Fruit fly (Drosophila melanogaster) whole organism, embryonic: ENCODE data around the gene CG8861.

Experiments used
- Abd-B ChIP-seq: fragments of 200-800 bp; sonication (Bioruptor generic); optimal IDR thresholded peaks from 2 replicates; lab custom pipeline; 2018; ENCODE audit warnings: missing biosample characterization, mild to moderate bottlenecking, missing genetic modification characterization, moderate library complexity
- Asciz ChIP-seq: fragments of 200-800 bp; sonication (Bioruptor generic); optimal IDR thresholded peaks from 2 replicates; lab custom pipeline; 2017; ENCODE audit warnings: missing biosample characterization, mild to moderate bottlenecking, missing genetic modification characterization, missing genetic modification reagents
- Awh ChIP-seq: fragments of 200-800 bp; sonication (Bioruptor generic); IDR thresholded peaks from 2 replicates; pipeline ENCODE4, ENCODE4 v1.3.6; 2022; ENCODE audit warnings: missing biosample characterization, missing genetic modification characterization
- CG11085 ChIP-seq: fragments of 200-800 bp; sonication (Bioruptor generic); IDR thresholded peaks from 2 replicates; pipeline ENCODE4 v1.3.6; 2022; ENCODE audit warnings: missing biosample characterization, missing genetic modification characterization
- CG11504 ChIP-seq: fragments of 200-800 bp; sonication (Bioruptor generic); optimal IDR thresholded peaks from 3 replicates; lab custom pipeline; 2019; ENCODE audit warnings: missing biosample characterization, mild to moderate bottlenecking, missing genetic modification characterization, moderate library complexity
- CG11695 ChIP-seq: fragments of 200-800 bp; sonication (Bioruptor generic); IDR thresholded peaks from 3 replicates; pipeline ENCODE4 v1.3.6; 2022; ENCODE audit warnings: missing biosample characterization, missing genetic modification characterization
- CG13624 ChIP-seq: fragments of 200-800 bp; sonication (Bioruptor generic); optimal IDR thresholded peaks from 2 replicates; lab custom pipeline; 2016; ENCODE audit warnings: missing biosample characterization, missing genetic modification characterization
- CG2678 ChIP-seq: fragments of 200-800 bp; sonication (Bioruptor generic); optimal IDR thresholded peaks from 3 replicates; lab custom pipeline; 2019; ENCODE audit warnings: missing biosample characterization, mild to moderate bottlenecking, missing genetic modification characterization, moderate library complexity
- CG30020 ChIP-seq: fragments of 200-800 bp; optimal IDR thresholded peaks from 2 replicates; lab custom pipeline; 2019; ENCODE audit warnings: missing biosample characterization, mild to moderate bottlenecking, missing genetic modification characterization, moderate library complexity
- CG33557 ChIP-seq: fragments of 200-800 bp; sonication (Bioruptor generic); optimal IDR thresholded peaks from 2 replicates; lab custom pipeline; 2019; ENCODE audit warnings: missing biosample characterization, mild to moderate bottlenecking, missing genetic modification characterization, moderate library complexity
- CG3407 ChIP-seq: fragments of 200-800 bp; sonication (Bioruptor generic); optimal IDR thresholded peaks from 2 replicates; lab custom pipeline; 2018; ENCODE audit warnings: missing biosample characterization, mild to moderate bottlenecking, missing genetic modification characterization
- CG3847 ChIP-seq: fragments of 200-800 bp; sonication (Bioruptor generic); IDR thresholded peaks from 2 replicates; pipeline ENCODE4 v1.3.6; 2022; ENCODE audit warnings: missing biosample characterization, missing genetic modification characterization
- CG4707 ChIP-seq: fragments of 200-800 bp; sonication (Bioruptor generic); optimal IDR thresholded peaks from 2 replicates; lab custom pipeline; 2018; ENCODE audit warnings: missing biosample characterization, mild to moderate bottlenecking, missing genetic modification characterization, moderate library complexity
- CG4854 ChIP-seq: fragments of 200-800 bp; sonication (Bioruptor generic); optimal IDR thresholded peaks from 2 replicates; lab custom pipeline; 2016; ENCODE audit warnings: missing biosample characterization, missing genetic modification characterization, inconsistent platforms
- CG6689 ChIP-seq: fragments of 200-800 bp; sonication (Bioruptor generic); IDR thresholded peaks from 2 replicates; pipeline ENCODE4 v1.3.6; 2022; ENCODE audit warnings: missing biosample characterization, missing genetic modification characterization
- CG8359 ChIP-seq: fragments of 200-800 bp; sonication (Bioruptor generic); optimal IDR thresholded peaks from 2 replicates; lab custom pipeline; 2017; ENCODE audit warnings: missing biosample characterization, mild to moderate bottlenecking, missing genetic modification characterization, borderline replicate concordance
- CG9437 ChIP-seq: fragments of 200-800 bp; sonication (Bioruptor generic); optimal IDR thresholded peaks from 2 replicates; lab custom pipeline; 2018; ENCODE audit warnings: missing biosample characterization, mild to moderate bottlenecking, missing genetic modification characterization
- CG9609 ChIP-seq: fragments of 200-800 bp; sonication (Bioruptor generic); optimal IDR thresholded peaks from 3 replicates; lab custom pipeline; 2016; ENCODE audit warnings: missing biosample characterization, missing genetic modification characterization
- CoRest ChIP-seq: fragments of 200-800 bp; sonication (Bioruptor generic); optimal IDR thresholded peaks from 3 replicates; lab custom pipeline; 2018; ENCODE audit warnings: missing biosample characterization, mild to moderate bottlenecking, missing genetic modification characterization, moderate library complexity
- Fer3 ChIP-seq: fragments of 200-800 bp; sonication (Bioruptor generic); optimal IDR thresholded peaks from 2 replicates; lab custom pipeline; 2018; ENCODE audit warnings: missing biosample characterization, mild to moderate bottlenecking, missing genetic modification characterization, moderate library complexity
- Hr51 ChIP-seq, 2 experiments: fragments of 200-800 bp; sonication (Bioruptor generic); optimal IDR thresholded peaks; 2 replicates in 1 of 2; 3 replicates in 1 of 2; lab custom pipeline; 2016 to 2018; ENCODE audit warnings: missing biosample characterization in 2 of 2, missing genetic modification characterization in 2 of 2, mild to moderate bottlenecking in 1 of 2, moderate library complexity in 1 of 2
- Jarid2 ChIP-seq: fragments of 200-800 bp; sonication (Bioruptor generic); optimal IDR thresholded peaks from 3 replicates; lab custom pipeline; 2017; ENCODE audit warnings: mild to moderate bottlenecking, missing biosample characterization, missing genetic modification reagents, missing genetic modification characterization
- Nf-YC ChIP-seq: fragments of 200-800 bp; optimal IDR thresholded peaks from 3 replicates; lab custom pipeline; 2019; ENCODE audit warnings: missing biosample characterization, mild to moderate bottlenecking, missing genetic modification characterization, moderate library complexity
- NfI ChIP-seq: fragments of 200-800 bp; sonication (Bioruptor generic); optimal IDR thresholded peaks from 3 replicates; lab custom pipeline; 2018; ENCODE audit warnings: missing biosample characterization, mild to moderate bottlenecking, missing genetic modification characterization, moderate library complexity
- Opbp ChIP-seq: fragments of 200-800 bp; sonication (Bioruptor generic); IDR thresholded peaks from 3 replicates; pipeline ENCODE4 v1.3.6; 2022; ENCODE audit warnings: missing biosample characterization, missing genetic modification characterization; ENCODE audit not compliant: partially characterized antibody
- Optix ChIP-seq: fragments of 200-800 bp; sonication (Bioruptor generic); IDR thresholded peaks from 3 replicates; pipeline ENCODE4 v1.3.6; 2022; ENCODE audit warnings: missing biosample characterization, missing genetic modification characterization
- Rfx ChIP-seq: fragments of 200-800 bp; sonication (Bioruptor generic); IDR thresholded peaks from 2 replicates; pipeline ENCODE4 v1.3.6; 2022; ENCODE audit warnings: missing biosample characterization, missing genetic modification characterization
- Xbp1 ChIP-seq: fragments of 200-800 bp; sonication (Bioruptor generic); optimal IDR thresholded peaks from 3 replicates; lab custom pipeline; 2016; ENCODE audit warnings: missing biosample characterization, mild to moderate bottlenecking, missing genetic modification characterization
- Xrp1 ChIP-seq: fragments of 200-800 bp; sonication (Bioruptor generic); IDR thresholded peaks from 2 replicates; pipeline ENCODE4 v1.3.6; 2022; ENCODE audit warnings: missing biosample characterization, missing genetic modification characterization
- al ChIP-seq: fragments of 200-800 bp; sonication (Bioruptor generic); IDR thresholded peaks from 2 replicates; pipeline ENCODE4 v1.3.6; 2022; ENCODE audit warnings: missing biosample characterization, missing genetic modification characterization
- ara ChIP-seq: fragments of 200-800 bp; sonication (Bioruptor generic); IDR thresholded peaks from 2 replicates; pipeline ENCODE4 v1.3.6; 2022; ENCODE audit warnings: missing biosample characterization, missing genetic modification characterization
- bigmax ChIP-seq: fragments of 200-800 bp; sonication (Bioruptor generic); optimal IDR thresholded peaks from 2 replicates; lab custom pipeline; 2018; ENCODE audit warnings: missing biosample characterization, mild to moderate bottlenecking, missing genetic modification characterization
- crp ChIP-seq, 2 experiments: fragments of 200-800 bp; sonication (Bioruptor generic); optimal IDR thresholded peaks; 2 replicates in 1 of 2; 3 replicates in 1 of 2; lab custom pipeline; 2017; ENCODE audit warnings: missing biosample characterization in 2 of 2, missing genetic modification characterization in 2 of 2, mild to moderate bottlenecking in 1 of 2, moderate library complexity in 1 of 2
- dpn ChIP-seq, 2 experiments: fragments of 200-800 bp; sonication (Bioruptor generic); optimal IDR thresholded peaks; 3 replicates each; lab custom pipeline; 2016; ENCODE audit warnings: missing biosample characterization in 2 of 2, missing genetic modification characterization in 2 of 2
- en ChIP-seq: fragments of 200-800 bp; sonication (Bioruptor generic); optimal IDR thresholded peaks from 2 replicates; lab custom pipeline; 2016; ENCODE audit warnings: missing biosample characterization, missing genetic modification characterization
- h ChIP-seq: fragments of >200 bp; optimal IDR thresholded peaks from 2 replicates; lab custom pipeline; 2017
- inv ChIP-seq: fragments of 200-800 bp; sonication (Bioruptor generic); IDR thresholded peaks from 2 replicates; pipeline ENCODE4 v1.3.6; 2022; ENCODE audit warnings: missing biosample characterization, missing genetic modification characterization; ENCODE audit not compliant: partially characterized antibody
- ken ChIP-seq: fragments of 200-800 bp; sonication (Bioruptor generic); IDR thresholded peaks from 3 replicates; pipeline ENCODE4 v1.3.6; 2022; ENCODE audit warnings: missing biosample characterization, missing genetic modification characterization
- nerfin-2 ChIP-seq: fragments of 200-800 bp; sonication (Bioruptor generic); IDR thresholded peaks from 2 replicates; pipeline ENCODE4 v1.3.6; 2022; ENCODE audit warnings: missing biosample characterization, missing genetic modification characterization; ENCODE audit not compliant: partially characterized antibody
- onecut ChIP-seq: fragments of 200-800 bp; sonication (Bioruptor generic); IDR thresholded peaks from 2 replicates; pipeline ENCODE4 v1.3.6; 2022; ENCODE audit warnings: missing biosample characterization, missing genetic modification characterization
- rib ChIP-seq: fragments of 200-800 bp; sonication (Bioruptor generic); IDR thresholded peaks from 2 replicates; pipeline ENCODE4 v1.3.6; 2022; ENCODE audit warnings: missing biosample characterization, missing genetic modification characterization
- sna ChIP-seq: fragments of 200-800 bp; sonication (Bioruptor generic); IDR thresholded peaks from 2 replicates; pipeline ENCODE4 v1.3.6; 2022; ENCODE audit warnings: missing biosample characterization, missing genetic modification characterization; ENCODE audit not compliant: partially characterized antibody
- sqz ChIP-seq: fragments of 200-800 bp; sonication (Bioruptor generic); optimal IDR thresholded peaks from 3 replicates; lab custom pipeline; 2018; ENCODE audit warnings: missing biosample characterization, mild to moderate bottlenecking, missing genetic modification characterization
- tap ChIP-seq: fragments of 200-800 bp; optimal IDR thresholded peaks from 3 replicates; lab custom pipeline; 2019; ENCODE audit warnings: missing biosample characterization, mild to moderate bottlenecking, missing genetic modification characterization, moderate library complexity
- trem ChIP-seq: fragments of 200-800 bp; optimal IDR thresholded peaks from 3 replicates; lab custom pipeline; 2019; ENCODE audit warnings: missing biosample characterization, mild to moderate bottlenecking, missing genetic modification characterization, moderate library complexity
- vfl ChIP-seq: fragments of 200-800 bp; sonication (Bioruptor generic); optimal IDR thresholded peaks from 2 replicates; lab custom pipeline; 2016; ENCODE audit warnings: missing biosample characterization, missing genetic modification characterization
- vnd ChIP-seq: fragments of 200-800 bp; sonication (Bioruptor generic); IDR thresholded peaks from 3 replicates; pipeline ENCODE4 v1.3.6; 2022; ENCODE audit warnings: missing biosample characterization, missing genetic modification characterization; ENCODE audit not compliant: partially characterized antibody
- wek ChIP-seq: fragments of 200-800 bp; sonication (Bioruptor generic); optimal IDR thresholded peaks from 3 replicates; lab custom pipeline; 2018; ENCODE audit warnings: missing biosample characterization, mild to moderate bottlenecking, missing genetic modification characterization, moderate library complexity

CG8861 gene

DNA sequence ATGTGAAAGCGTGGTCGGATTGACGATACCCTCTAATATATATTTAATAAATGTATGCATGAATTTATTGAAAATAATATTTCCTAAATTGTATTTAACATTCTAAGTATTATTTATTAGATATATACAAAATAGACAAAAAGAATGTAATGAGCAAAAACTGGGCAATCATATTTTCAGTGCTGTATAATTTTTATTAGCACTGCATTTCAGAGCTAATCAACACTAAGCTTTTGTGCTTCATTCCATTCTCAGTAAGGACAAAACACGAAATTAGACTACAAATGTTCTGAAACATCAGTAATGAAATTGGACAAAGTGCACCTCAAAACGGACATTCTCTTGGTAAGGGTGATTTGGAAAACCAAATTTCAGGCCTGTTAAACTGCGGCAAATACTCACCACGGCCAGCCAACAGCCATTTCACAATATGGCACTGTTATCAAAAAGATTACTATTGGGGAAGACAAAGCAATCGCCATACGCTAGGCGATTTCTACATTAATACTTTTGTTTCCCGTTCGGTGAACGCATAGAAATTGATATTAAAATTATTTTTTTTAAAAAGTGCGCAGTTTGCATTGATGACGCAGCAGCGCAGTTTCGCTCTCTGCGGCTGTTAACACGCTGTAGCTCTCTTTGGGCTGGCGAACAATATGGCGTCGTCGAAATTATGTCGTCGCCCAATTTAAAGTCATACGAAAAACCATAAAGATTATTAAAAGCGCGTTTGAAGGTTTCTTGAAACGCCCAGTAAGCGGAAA is 12.3 kb upstream of the CG8861 start (continued):
- TF ChIP-seq en (GFP tag; lab: Kevin White, UChicago) (peak; percentile 31), inv (GFP tag; lab: Robert Waterston, UW) (no peak), vfl (GFP tag; lab: Kevin White, UChicago) (peak; percentile 71), crp (GFP tag; optimal IDR thresholded peaks at IDR 0.05; lab: Kevin White, UChicago) (peak in 1 of 2 experiments; percentile 37), CoRest (tag; lab: Kevin White, UChicago) (peak; percentile 96), bigmax (GFP tag; lab: Kevin White, UChicago) (no peak), Opbp (no peak), sqz (GFP tag; lab: Kevin White, UChicago) (peak; percentile 78), dpn (GFP tag; optimal IDR thresholded peaks at IDR 0.05; lab: Kevin White, UChicago) (peak; percentile 74 to 91), Awh (GFP tag; lab: Robert Waterston, UW) (peak; percentile 67), al (GFP tag; lab: Robert Waterston, UW) (peak; percentile 83), CG4854 (GFP tag; lab: Kevin White, UChicago) (peak; percentile 42), Asciz (peak; percentile 84), Xrp1 (GFP tag; lab: Robert Waterston, UW) (peak; percentile 83; the same call in 1 of the 2 replicates), CG3847 (GFP tag; lab: Robert Waterston, UW) (peak; percentile 85), CG9437 (peak; percentile 91), CG6689 (peak; percentile 85), CG11695 (GFP tag; lab: Robert Waterston, UW) (peak; percentile 89), rib (GFP tag; lab: Robert Waterston, UW) (peak; percentile 66; the same call in 1 of the 2 replicates), CG3407 (GFP tag; lab: Kevin White, UChicago) (peak; percentile 75), Rfx (GFP tag; lab: Robert Waterston, UW) (peak; percentile 89), nerfin-2 (GFP tag; lab: Robert Waterston, UW) (no peak), CG2678 (tag; lab: Kevin White, UChicago) (peak; percentile 96), sna (GFP tag; lab: Robert Waterston, UW) (no peak), CG11504 (peak; percentile 94), CG30020 (tag; lab: Kevin White, UChicago) (peak; percentile 72), h (lab: Kevin White, UChicago) (no peak), Abd-B (peak; percentile 73), ara (GFP tag; lab: Robert Waterston, UW) (peak; percentile 40; the same call in 1 of the 2 replicates), CG8359 (GFP tag; lab: Kevin White, UChicago) (peak; percentile 77), onecut (GFP tag; lab: Robert Waterston, UW) (peak; percentile 64), ken (GFP tag; lab: Robert Waterston, UW) (peak; percentile 52; the same call in 1 of the 3 replicates), CG11085 (GFP tag; lab: Robert Waterston, UW) (peak; percentile 51), Jarid2 (GFP tag; lab: Kevin White, UChicago) (peak; percentile 71), Nf-YC (tag; lab: Kevin White, UChicago) (peak; percentile 84), NfI (GFP tag; lab: Kevin White, UChicago) (peak; percentile 90), Xbp1 (GFP tag; lab: Kevin White, UChicago) (peak; percentile 91), CG9609 (GFP tag; lab: Kevin White, UChicago) (peak; percentile 67), CG13624 (GFP tag; lab: Kevin White, UChicago) (peak; percentile 75), trem (tag; lab: Kevin White, UChicago) (peak; percentile 72), wek (GFP tag; lab: Kevin White, UChicago) (peak; percentile 45), tap (tag; lab: Kevin White, UChicago) (peak; percentile 81), CG4707 (GFP tag; lab: Kevin White, UChicago) (peak; percentile 70), Hr51 (GFP tag; optimal IDR thresholded peaks at IDR 0.05; lab: Kevin White, UChicago) (peak; percentile 76 to 93), vnd (GFP tag; lab: Robert Waterston, UW) (no peak), Fer3 (peak; percentile 79), Optix (GFP tag; lab: Robert Waterston, UW) (peak; percentile 76; the same call in 2 of the 3 replicates), CG33557 (GFP tag; lab: Kevin White, UChicago) (peak; percentile 84)
